Fruit fly (Drosophila melanogaster): ENCODE data around the gene CG31546.

The CG31546 gene

DNA sequence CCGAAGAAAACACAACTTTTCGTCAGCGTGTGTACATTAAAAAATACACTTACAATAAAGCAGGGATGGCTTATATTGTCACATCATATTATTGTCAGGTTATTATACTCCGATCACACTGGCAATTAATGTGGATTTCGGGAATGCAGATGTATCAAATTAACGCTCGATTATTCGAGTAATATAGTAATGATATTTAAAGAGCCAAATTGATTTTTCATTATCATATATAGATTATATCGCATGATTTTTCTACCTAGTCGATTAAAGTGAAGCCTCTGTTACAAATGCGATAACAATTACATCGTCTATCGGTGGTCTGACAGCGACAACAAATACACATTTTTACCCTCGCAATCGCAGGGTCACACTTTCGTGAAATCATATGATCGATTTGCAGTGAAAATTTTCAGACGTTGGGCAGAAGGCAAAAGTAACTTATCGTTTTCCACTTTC is 44.0 kb downstream of the CG31546 start, which contains the start of the genes noi and Vha26 (continued):
- TF ChIP-seq Bteb2 (GFP tag; optimal IDR thresholded peaks at IDR 0.05) (no peak), CG16815 (GFP tag; optimal IDR thresholded peaks at IDR 0.05) (no peak), Taf1 (GFP tag; IDR thresholded peaks at IDR 0.05) (no peak), NC2β (GFP tag; optimal IDR thresholded peaks at IDR 0.05) (no peak), CG17612 (GFP tag; IDR thresholded peaks at IDR 0.05) (no peak), NK7.1 (GFP tag; optimal IDR thresholded peaks at IDR 0.05) (no peak), CG14667 (GFP tag; IDR thresholded peaks at IDR 0.05) (no peak), Adf1 (GFP tag; IDR thresholded peaks at IDR 0.05) (0 out of 2 replicates have a peak, but pooled peaks have one; percentile 24), pzg (GFP tag; optimal IDR thresholded peaks at IDR 0.05) (peak; percentile 90), slbo (GFP tag; IDR thresholded peaks at IDR 0.05) (peak; percentile 47), mld (GFP tag; IDR thresholded peaks at IDR 0.05; ENCODE audit: partially characterized antibody) (no peak), unpg (GFP tag; optimal IDR thresholded peaks at IDR 0.05) (no peak), CG2889 (GFP tag; IDR thresholded peaks at IDR 0.05) (no peak), ci (GFP tag; IDR thresholded peaks at IDR 0.05) (peak; percentile 23; the same call in 1 of the 3 replicates), CG32767 (GFP tag; IDR thresholded peaks at IDR 0.05) (peak; percentile 40; the same call in 1 of the 2 replicates), CG10654 (GFP tag; optimal IDR thresholded peaks at IDR 0.05) (peak; percentile 33), peb (GFP tag; IDR thresholded peaks at IDR 0.05) (no peak), CG12744 (GFP tag; optimal IDR thresholded peaks at IDR 0.05) (peak; percentile 19), CG16863 (GFP tag; optimal IDR thresholded peaks at IDR 0.05) (no peak), Antp (GFP tag; optimal IDR thresholded peaks at IDR 0.05) (no peak), D19B (GFP tag; optimal IDR thresholded peaks at IDR 0.05) (no peak), ac (GFP tag; optimal IDR thresholded peaks at IDR 0.05) (no peak), Bdp1 (GFP tag; optimal IDR thresholded peaks at IDR 0.05) (peak; percentile 35), ro (GFP tag; IDR thresholded peaks at IDR 0.05) (no peak), CG12769 (tag; optimal IDR thresholded peaks at IDR 0.05) (no peak), fd102C (GFP tag; optimal IDR thresholded peaks at IDR 0.05) (no peak), zfh1 (GFP tag; IDR thresholded peaks at IDR 0.05) (no peak; the same call in 2 of the 3 replicates), CG11093 (GFP tag; IDR thresholded peaks at IDR 0.05) (no peak), vvl (GFP tag; IDR thresholded peaks at IDR 0.05) (peak; percentile 18; the same call in 1 of the 2 replicates), D19A (tag; optimal IDR thresholded peaks at IDR 0.05) (peak; percentile 95), chm (GFP tag; IDR thresholded peaks at IDR 0.05) (no peak), tin (GFP tag; optimal IDR thresholded peaks at IDR 0.05) (peak; percentile 39), GATAe (GFP tag; conservative IDR thresholded peaks at IDR 0.05) (no peak), tup (GFP tag; optimal IDR thresholded peaks at IDR 0.05) (no peak), CHES-1-like (GFP tag; optimal IDR thresholded peaks at IDR 0.05) (peak; percentile 3), al (GFP tag; IDR thresholded peaks at IDR 0.05) (no peak), stwl (tag; optimal IDR thresholded peaks at IDR 0.05) (peak; percentile 75), CG10274 (GFP tag; optimal IDR thresholded peaks at IDR 0.05) (no peak), lilli (GFP tag; optimal IDR thresholded peaks at IDR 0.05) (peak; percentile 54), eyg (GFP tag; optimal IDR thresholded peaks at IDR 0.05) (no peak), Atf6 (GFP tag; IDR thresholded peaks at IDR 0.05) (no peak), Ets65A (GFP tag) (peak; percentile 93), Max (GFP tag; optimal IDR thresholded peaks at IDR 0.05) (peak; percentile 41), ranshi (GFP tag; IDR thresholded peaks at IDR 0.05) (no peak), CG31365 (tag; optimal IDR thresholded peaks at IDR 0.05) (no peak), Hr51 (GFP tag; optimal IDR thresholded peaks at IDR 0.05) (peak in 1 of 2 experiments; percentile 48), abd-A (tag; optimal IDR thresholded peaks at IDR 0.05) (no peak), Tbp (GFP tag; optimal IDR thresholded peaks at IDR 0.05) (no peak), dati (GFP tag; IDR thresholded peaks at IDR 0.05) (no peak), tx (GFP tag; optimal IDR thresholded peaks at IDR 0.05) (no peak), HLHmδ (GFP tag; optimal IDR thresholded peaks at IDR 0.05) (no peak), CG14860 (GFP tag; IDR thresholded peaks at IDR 0.05; ENCODE audit: partially characterized antibody) (peak; percentile 36; the same call in 1 of the 3 replicates)
